Fruit fly (Drosophila melanogaster) whole organism: ENCODE data around the gene IntS12.

Source experiments
- CG8478 ChIP-seq: fragments of >200 bp; optimal IDR thresholded peaks from 2 replicates; lab custom pipeline; 2018; ENCODE audit warnings: inconsistent platforms
- Dll ChIP-seq: fragments of >200 bp; optimal IDR thresholded peaks from 2 replicates; lab custom pipeline; 2017
- EcR ChIP-seq, 2 experiments: fragments of >200 bp; optimal IDR thresholded peaks; 2 replicates each; lab custom pipeline; 2017; ENCODE audit warnings: missing biosample characterization in 2 of 2, missing genetic modification characterization in 2 of 2, missing genetic modification reagents in 2 of 2
- pan ChIP-seq: fragments of >200 bp; optimal IDR thresholded peaks from 2 replicates; lab custom pipeline; 2017
- psq ChIP-seq: fragments of >200 bp; optimal IDR thresholded peaks from 2 replicates; lab custom pipeline; 2017
- usp ChIP-seq: fragments of >200 bp; optimal IDR thresholded peaks from 2 replicates; lab custom pipeline; 2017; ENCODE audit warnings: missing biosample characterization, missing genetic modification characterization, mixed read lengths

IntS12 gene

DNA sequence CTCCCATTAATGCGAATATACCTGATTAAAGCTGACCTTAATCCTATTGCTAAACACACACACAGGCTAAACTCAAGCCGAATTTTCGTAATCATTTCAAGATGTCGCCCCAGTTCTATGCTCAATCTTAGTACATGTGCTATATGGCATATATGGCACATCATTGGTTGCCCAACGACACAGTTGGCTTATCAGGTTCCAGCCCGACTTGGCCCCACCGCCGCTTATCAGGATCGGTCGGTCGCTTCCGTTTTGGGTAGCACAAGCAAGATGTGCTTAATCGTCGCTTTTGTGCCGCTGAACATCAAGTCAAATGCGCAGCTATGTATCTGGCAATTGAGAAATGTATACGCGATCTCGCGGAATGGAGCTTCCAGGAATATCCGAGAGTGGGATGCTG is 7.9 kb downstream of the IntS12 start:
- TF ChIP-seq CG8478 (lab: Kevin White, UChicago) (no peak), pan (no peak), EcR (GFP tag; optimal IDR thresholded peaks at IDR 0.05; lab: Kevin White, UChicago) (no peak), psq (lab: Kevin White, UChicago) (no peak), Dll (lab: Kevin White, UChicago) (no peak), usp (GFP tag; lab: Kevin White, UChicago) (no peak)

DNA sequence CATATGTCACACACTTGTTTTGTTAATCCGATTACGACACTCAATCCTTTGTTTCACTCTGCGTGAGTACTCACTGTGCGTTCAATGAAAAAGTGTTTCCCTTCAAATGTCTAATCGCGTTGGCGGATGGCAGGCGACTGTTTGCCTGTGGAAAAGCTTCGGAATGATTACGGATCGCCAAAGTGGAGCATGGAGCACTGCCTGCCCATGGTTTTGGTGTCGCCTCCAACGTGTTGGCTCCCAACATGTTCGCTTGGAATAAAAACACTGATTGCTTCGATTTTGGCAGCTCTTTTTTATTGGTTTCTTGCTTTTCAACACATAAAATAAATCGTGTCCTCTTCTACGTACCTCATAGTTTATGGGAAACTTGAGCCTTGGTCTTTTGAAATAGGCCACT is 8.7 kb downstream of the IntS12 start, which contains the start of gene SPARC:
Gene SPARC (minus strand): TSS at position 144 of the 400 bp plus-strand sequence.
- TF ChIP-seq Dll (lab: Kevin White, UChicago): no peak
- TF ChIP-seq CG8478 (lab: Kevin White, UChicago): no peak
- TF ChIP-seq pan: no peak
- no peak for TF ChIP-seq EcR (GFP tag; optimal IDR thresholded peaks at IDR 0.05; lab: Kevin White, UChicago)
- no peak for TF ChIP-seq usp (GFP tag; lab: Kevin White, UChicago)
- TF ChIP-seq psq (lab: Kevin White, UChicago): no peak

DNA sequence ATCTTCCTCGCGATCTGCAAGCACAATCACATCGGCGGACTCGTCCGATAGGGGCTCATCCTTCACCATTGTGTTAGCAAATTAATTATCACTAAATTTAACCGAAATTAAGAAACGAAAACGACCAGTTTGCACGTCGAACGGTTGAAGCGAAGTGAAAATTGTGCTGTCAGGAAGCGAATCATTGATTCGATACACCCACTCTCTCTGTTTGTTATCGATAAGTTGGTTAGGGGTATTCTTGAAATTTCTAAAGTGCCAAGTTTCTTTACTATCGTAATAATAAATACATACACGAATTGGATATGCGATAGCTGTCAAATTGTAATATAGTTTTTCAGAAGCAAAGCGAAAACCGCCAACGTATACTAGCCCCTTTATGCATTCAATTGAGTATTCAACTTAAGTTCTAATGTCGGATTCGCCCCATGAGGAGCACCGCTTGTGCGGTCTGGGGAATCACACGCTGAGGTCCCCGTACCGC is 12.4 kb downstream of the IntS12 start, which contains the start of gene Rb97D:
Gene Rb97D (minus strand): TSS at position 199 of the 484 bp plus-strand sequence.
- no peak for TF ChIP-seq psq (lab: Kevin White, UChicago)
- TF ChIP-seq EcR (GFP tag; optimal IDR thresholded peaks at IDR 0.05; lab: Kevin White, UChicago): no peak
- TF ChIP-seq usp (GFP tag; lab: Kevin White, UChicago): no peak
- TF ChIP-seq pan: no peak
- no peak for TF ChIP-seq CG8478 (lab: Kevin White, UChicago)
- TF ChIP-seq Dll (lab: Kevin White, UChicago): no peak

- TF ChIP-seq Dll (lab: Kevin White, UChicago): no peak
Measured at dm6 chr3R:26876432-26876831, 13.3 kb downstream of the IntS12 start, which contains the start of gene CG5500. CG5500 (plus strand) TSS chr3R:26876630.

DNA sequence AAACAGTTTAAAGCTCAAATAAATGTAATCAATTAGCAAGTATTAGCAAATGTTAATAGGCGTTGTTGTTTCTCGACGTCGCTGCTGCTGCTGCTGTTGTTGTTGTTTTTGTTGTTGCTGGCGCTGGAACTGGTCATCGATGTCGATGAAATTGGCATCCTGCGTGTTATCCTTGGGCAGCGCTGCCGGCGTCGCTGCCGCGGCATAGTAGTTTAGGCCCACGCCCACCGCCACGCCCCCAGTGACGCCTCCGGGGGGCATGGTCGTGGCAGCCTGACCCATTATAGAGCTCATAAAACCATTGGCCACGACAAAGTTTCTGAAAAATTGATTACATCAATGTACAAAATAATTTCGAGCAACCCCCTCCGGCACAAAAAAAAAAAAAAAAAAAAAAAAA is 13.7 kb downstream of the IntS12 start:
- TF ChIP-seq pan (no peak), psq (lab: Kevin White, UChicago) (no peak), CG8478 (lab: Kevin White, UChicago) (no peak)

DNA sequence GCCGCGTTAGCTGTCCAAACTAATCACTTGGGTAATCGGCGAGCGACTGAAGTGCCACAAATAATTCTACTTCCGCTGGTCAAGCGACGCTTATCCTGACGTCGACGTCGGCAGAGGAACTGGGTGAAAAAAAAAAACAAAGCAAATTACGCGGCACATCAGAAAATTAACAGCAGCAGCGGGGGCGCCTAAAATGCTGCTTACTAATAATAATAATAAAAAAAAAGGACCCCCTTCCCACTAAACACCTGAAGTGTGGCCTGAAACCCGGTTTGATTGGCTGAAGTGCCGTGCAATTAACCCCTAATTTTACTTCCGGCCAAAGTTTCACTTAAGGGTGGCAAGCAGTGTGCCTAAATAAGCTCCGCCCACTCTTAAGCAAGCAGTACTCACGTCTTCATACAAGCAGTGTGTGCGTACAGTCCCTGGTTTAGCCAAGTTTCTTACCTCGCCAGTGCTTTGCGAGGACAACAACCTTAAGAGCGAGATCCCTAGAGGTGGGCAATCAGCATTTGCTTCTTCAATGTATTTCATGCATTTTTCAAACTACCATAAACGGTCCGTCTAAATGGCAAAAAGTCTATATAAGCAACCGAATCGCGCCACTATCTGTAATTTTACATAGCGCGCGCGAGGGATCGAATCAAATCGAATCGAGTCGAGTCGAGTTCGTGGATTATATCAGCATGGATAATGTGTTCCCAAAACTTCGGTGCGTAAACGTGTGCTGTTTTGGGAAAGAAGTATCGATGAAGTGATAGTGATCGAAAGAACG is 18.1 kb downstream of the IntS12 start, which contains the start of the genes ro and T48:
Gene ro (minus strand): TSS at position 51 of the 775 bp plus-strand sequence.
Gene T48 (plus strand): TSS at position 614 of the 775 bp plus-strand sequence.
- TF ChIP-seq CG8478 (lab: Kevin White, UChicago): no peak
- no peak for TF ChIP-seq EcR (GFP tag; optimal IDR thresholded peaks at IDR 0.05; lab: Kevin White, UChicago)
- no peak for TF ChIP-seq usp (GFP tag; lab: Kevin White, UChicago)
- TF ChIP-seq psq (lab: Kevin White, UChicago): no peak
- TF ChIP-seq pan: no peak
- no peak for TF ChIP-seq Dll (lab: Kevin White, UChicago)

DNA sequence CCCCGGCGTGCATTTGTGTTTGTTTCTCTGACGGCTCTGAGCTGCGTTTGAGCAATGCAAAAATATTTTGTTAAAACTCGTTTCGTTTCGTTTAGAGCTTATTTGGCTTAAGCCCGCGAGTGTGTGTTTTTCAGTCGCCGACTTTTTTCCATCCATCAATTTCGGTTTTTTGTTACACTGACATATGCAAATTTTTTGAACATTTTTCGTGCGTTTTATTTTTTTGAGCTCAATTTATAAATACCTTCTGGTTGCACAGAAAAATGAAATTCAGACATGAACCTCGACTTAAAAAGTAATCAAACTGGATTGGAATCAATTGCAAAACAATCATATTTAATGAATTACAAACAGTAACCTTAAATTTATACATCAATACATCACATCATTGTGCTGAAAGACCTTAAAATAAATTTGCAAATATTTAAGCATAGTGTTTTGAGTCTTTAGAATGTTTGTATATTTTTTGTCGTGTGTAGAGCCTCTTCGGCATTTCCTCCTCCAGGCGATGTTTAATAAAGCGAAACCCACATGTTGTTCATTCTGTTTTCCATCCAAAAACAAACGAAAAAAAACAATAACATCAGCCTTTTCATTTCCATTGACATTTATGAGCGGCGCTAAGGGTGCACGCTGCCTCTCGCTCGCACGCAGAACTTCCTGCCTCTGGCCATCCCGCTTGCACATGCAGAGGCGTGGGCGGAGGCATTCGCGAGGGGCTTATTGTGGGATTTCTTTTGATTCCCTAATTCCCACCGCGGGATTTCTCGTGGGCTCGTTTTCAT is 19.2 kb downstream of the IntS12 start:
- no peak for TF ChIP-seq usp (GFP tag; lab: Kevin White, UChicago)
- no peak for TF ChIP-seq EcR (GFP tag; optimal IDR thresholded peaks at IDR 0.05; lab: Kevin White, UChicago)

DNA sequence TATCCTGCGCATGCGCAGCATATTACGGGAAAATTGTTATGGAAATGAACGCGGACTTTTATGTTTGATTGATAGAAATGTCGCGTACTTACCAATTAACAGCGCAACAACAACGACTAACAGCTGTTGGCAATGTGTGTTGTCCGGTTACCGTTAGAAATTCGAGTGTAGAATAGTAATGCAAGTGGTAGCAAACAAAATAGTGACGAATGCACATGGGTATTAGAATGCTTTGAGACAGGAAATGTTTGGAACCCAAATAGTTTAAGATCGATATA is 19.8 kb downstream of the IntS12 start:
- no peak for TF ChIP-seq usp (GFP tag; lab: Kevin White, UChicago)
- TF ChIP-seq EcR (GFP tag; optimal IDR thresholded peaks at IDR 0.05; lab: Kevin White, UChicago): no peak
- TF ChIP-seq Dll (lab: Kevin White, UChicago): no peak
- TF ChIP-seq pan: no peak
- TF ChIP-seq psq (lab: Kevin White, UChicago): no peak
- no peak for TF ChIP-seq CG8478 (lab: Kevin White, UChicago)

- no peak for TF ChIP-seq usp (GFP tag; lab: Kevin White, UChicago)
- TF ChIP-seq psq (lab: Kevin White, UChicago): no peak
- TF ChIP-seq CG8478 (lab: Kevin White, UChicago): no peak
- no peak for TF ChIP-seq Dll (lab: Kevin White, UChicago)
- no peak for TF ChIP-seq pan
- TF ChIP-seq EcR (GFP tag; optimal IDR thresholded peaks at IDR 0.05; lab: Kevin White, UChicago): no peak
Measured at dm6 chr3R:26885192-26885591, 22.0 kb downstream of the IntS12 start.

- TF ChIP-seq pan: no peak
- no peak for TF ChIP-seq CG8478 (lab: Kevin White, UChicago)
- no peak for TF ChIP-seq Dll (lab: Kevin White, UChicago)
- TF ChIP-seq psq (lab: Kevin White, UChicago): no peak
- TF ChIP-seq usp (GFP tag; lab: Kevin White, UChicago): no peak
- TF ChIP-seq EcR (GFP tag; optimal IDR thresholded peaks at IDR 0.05; lab: Kevin White, UChicago): no peak
Measured at dm6 chr3R:26886283-26886689, 23.1 kb downstream of the IntS12 start.

- TF ChIP-seq psq (lab: Kevin White, UChicago) (no peak), Dll (lab: Kevin White, UChicago) (no peak), EcR (GFP tag; optimal IDR thresholded peaks at IDR 0.05; lab: Kevin White, UChicago) (no peak), CG8478 (lab: Kevin White, UChicago) (no peak), usp (GFP tag; lab: Kevin White, UChicago) (no peak)
Measured at dm6 chr3R:26887155-26887554, 24.0 kb downstream of the IntS12 start.
